Worm (Caenorhabditis elegans): ENCODE measurements around the gene fust-1.

- no peak for TF ChIP-seq unc-62 (GFP tag; optimal IDR thresholded peaks at IDR 0.05)
- TF ChIP-seq snpc-4 (tag; optimal IDR thresholded peaks at IDR 0.05) = no peak
- TF ChIP-seq ceh-43 (GFP tag; optimal IDR thresholded peaks at IDR 0.05) = no peak
- TF ChIP-seq elt-1 (tag; optimal IDR thresholded peaks at IDR 0.05; ENCODE audit: borderline replicate concordance, insufficient read depth) = no peak
- no peak for TF ChIP-seq ces-1 (GFP tag; optimal IDR thresholded peaks at IDR 0.05)
- TF ChIP-seq ceh-39 (tag; optimal IDR thresholded peaks at IDR 0.05) = no peak
- TF ChIP-seq ztf-11 (tag; optimal IDR thresholded peaks at IDR 0.05) = no peak
Observed at ce11 chrII:7171305-7171998, 19.1 kb downstream of the fust-1 start, which contains the start of gene dyf-13.
